Worm (Caenorhabditis elegans) whole organism, mixed stage, embryonic: ENCODE data around the gene F53F4.1.
A peak's percentile ranks its signal among the peaks of the same experiment; 100 is the strongest.

Experiments used
- M03D4.4 ChIP-seq: sonication (generic microtip); optimal IDR thresholded peaks from 2 replicates; lab custom pipeline; 2017; ENCODE audit warnings: mild to moderate bottlenecking, missing genetic modification characterization, missing compliant biosample characterization
- bed-3 ChIP-seq: fragments of 200-800 bp; sonication (Bioruptor generic); optimal IDR thresholded peaks from 3 replicates; lab custom pipeline; 2018; ENCODE audit warnings: mild to moderate bottlenecking, missing genetic modification characterization, moderate library complexity, missing compliant biosample characterization
- blmp-1 ChIP-seq: fragments of 150-350 bp; optimal IDR thresholded peaks from 2 replicates; lab custom pipeline; 2014; ENCODE audit warnings: missing biosample characterization, missing genetic modification characterization
- ceh-39 ChIP-seq: fragments of 150-350 bp; optimal IDR thresholded peaks from 2 replicates; lab custom pipeline; 2014; ENCODE audit warnings: missing biosample characterization, missing genetic modification characterization
- ceh-43 ChIP-seq: fragments of 200-800 bp; sonication (Bioruptor generic); optimal IDR thresholded peaks from 2 replicates; lab custom pipeline; 2018; ENCODE audit warnings: mild to moderate bottlenecking, missing genetic modification characterization, moderate library complexity, missing compliant biosample characterization
- ceh-83 ChIP-seq: fragments of 200-800 bp; sonication (Bioruptor generic); optimal IDR thresholded peaks from 2 replicates; lab custom pipeline; 2018; ENCODE audit warnings: mild to moderate bottlenecking, missing genetic modification characterization, missing compliant biosample characterization
- ces-1 ChIP-seq: fragments of 150-350 bp; optimal IDR thresholded peaks from 2 replicates; lab custom pipeline; 2014; ENCODE audit warnings: missing biosample characterization, missing genetic modification reagents, missing genetic modification characterization
- drap-1 ChIP-seq: fragments of 200-800 bp; sonication (Bioruptor generic); optimal IDR thresholded peaks from 3 replicates; lab custom pipeline; 2018; ENCODE audit warnings: mild to moderate bottlenecking, missing genetic modification characterization, missing compliant biosample characterization
- elt-1 ChIP-seq: sonication (generic microtip); optimal IDR thresholded peaks from 2 replicates; lab custom pipeline; 2017; ENCODE audit warnings: missing genetic modification characterization, mild to moderate bottlenecking, missing compliant biosample characterization, antibody characterized with exemption, moderate library complexity, borderline replicate concordance; ENCODE audit not compliant: insufficient read depth
- flh-1 ChIP-seq: fragments of 200-800 bp; sonication (Bioruptor generic); optimal IDR thresholded peaks from 2 replicates; lab custom pipeline; 2018; ENCODE audit warnings: mild to moderate bottlenecking, missing genetic modification characterization, moderate library complexity, missing compliant biosample characterization
- ham-2 ChIP-seq: fragments of 200-800 bp; sonication (Bioruptor generic); optimal IDR thresholded peaks from 2 replicates; lab custom pipeline; 2018; ENCODE audit warnings: mild to moderate bottlenecking, missing genetic modification characterization, missing compliant biosample characterization
- hlh-1 ChIP-seq: fragments of 150-350 bp; optimal IDR thresholded peaks from 2 replicates; lab custom pipeline; 2014; ENCODE audit warnings: missing biosample characterization, missing genetic modification reagents, missing genetic modification characterization
- lin-32 ChIP-seq: fragments of 200-800 bp; sonication (Bioruptor generic); optimal IDR thresholded peaks from 2 replicates; lab custom pipeline; 2018; ENCODE audit warnings: mild to moderate bottlenecking, missing genetic modification characterization, missing compliant biosample characterization
- lsy-2 ChIP-seq: fragments of 150-350 bp; optimal IDR thresholded peaks from 2 replicates; lab custom pipeline; 2014; ENCODE audit warnings: missing biosample characterization, missing genetic modification characterization
- mab-5 ChIP-seq: fragments of 150-350 bp; optimal IDR thresholded peaks from 2 replicates; lab custom pipeline; 2014; ENCODE audit warnings: missing biosample characterization, missing genetic modification characterization
- mep-1 ChIP-seq: fragments of 150-350 bp; optimal IDR thresholded peaks from 2 replicates; lab custom pipeline; 2017; ENCODE audit warnings: missing biosample characterization, missing genetic modification reagents, missing genetic modification characterization, inconsistent platforms
- nhr-12 ChIP-seq: fragments of 150-350 bp; optimal IDR thresholded peaks from 2 replicates; lab custom pipeline; 2014; ENCODE audit warnings: missing biosample characterization, missing genetic modification characterization
- nhr-2 ChIP-seq: fragments of 150-350 bp; optimal IDR thresholded peaks from 2 replicates; lab custom pipeline; 2014; ENCODE audit warnings: missing biosample characterization, missing genetic modification characterization
- nhr-237 ChIP-seq: fragments of 150-350 bp; optimal IDR thresholded peaks from 2 replicates; lab custom pipeline; 2014; ENCODE audit warnings: missing biosample characterization, missing genetic modification characterization
- nhr-28 ChIP-seq: fragments of 150-350 bp; optimal IDR thresholded peaks from 2 replicates; lab custom pipeline; 2014; ENCODE audit warnings: missing biosample characterization, missing genetic modification characterization
- nhr-76 ChIP-seq: sonication (generic microtip); optimal IDR thresholded peaks from 2 replicates; lab custom pipeline; 2017; ENCODE audit warnings: missing biosample characterization, missing genetic modification characterization
- pha-4 ChIP-seq: fragments of 150-350 bp; optimal IDR thresholded peaks from 2 replicates; lab custom pipeline; 2018; ENCODE audit warnings: missing biosample characterization, missing genetic modification reagents, missing genetic modification characterization
- sem-2 ChIP-seq: fragments of 200-800 bp; sonication (Bioruptor generic); optimal IDR thresholded peaks from 2 replicates; lab custom pipeline; 2018; ENCODE audit warnings: mild to moderate bottlenecking, missing genetic modification characterization, missing compliant biosample characterization
- sptf-1 ChIP-seq: sonication (generic microtip); optimal IDR thresholded peaks from 2 replicates; lab custom pipeline; 2017; ENCODE audit warnings: mild to moderate bottlenecking, missing genetic modification characterization, moderate library complexity, missing compliant biosample characterization
- tbx-8 ChIP-seq: fragments of 200-800 bp; sonication (Bioruptor generic); optimal IDR thresholded peaks from 2 replicates; lab custom pipeline; 2018; ENCODE audit warnings: mild to moderate bottlenecking, missing genetic modification characterization, moderate library complexity, missing compliant biosample characterization
- unc-39 ChIP-seq: fragments of 150-350 bp; optimal IDR thresholded peaks from 2 replicates; lab custom pipeline; 2014; ENCODE audit warnings: missing biosample characterization, missing genetic modification characterization
- unc-62 ChIP-seq: fragments of 150-350 bp; optimal IDR thresholded peaks from 2 replicates; lab custom pipeline; 2014; ENCODE audit warnings: missing biosample characterization, missing genetic modification reagents, missing genetic modification characterization
- zip-8 ChIP-seq: fragments of 150-350 bp; optimal IDR thresholded peaks from 2 replicates; lab custom pipeline; 2014; ENCODE audit warnings: missing biosample characterization, missing genetic modification characterization

The F53F4.1 gene

ce11 chrV:13565197-13565596 is 19.4 kb upstream of the F53F4.1 start:
- TF ChIP-seq mep-1 (tag; lab: Kevin White, UChicago) (peak; percentile 79), elt-1 (tag; lab: Kevin White, UChicago) (no peak), hlh-1 (tag; lab: Kevin White, UChicago) (peak; percentile 71), lin-32 (GFP tag; lab: Kevin White, UChicago) (no peak), unc-62 (peak; percentile 20), ceh-39 (tag; lab: Kevin White, UChicago) (peak; percentile 6), ces-1 (GFP tag; lab: Kevin White, UChicago) (peak; percentile 47), nhr-28 (tag; lab: Kevin White, UChicago) (no peak), nhr-237 (peak; percentile 57), pha-4 (tag; lab: Kevin White, UChicago) (peak; percentile 54), lsy-2 (tag; lab: Kevin White, UChicago) (peak; percentile 25)

- TF ChIP-seq mab-5 (tag; lab: Kevin White, UChicago) = no peak
- TF ChIP-seq nhr-237 = no peak
- no peak for TF ChIP-seq mep-1 (tag; lab: Kevin White, UChicago)
- TF ChIP-seq ceh-39 (tag; lab: Kevin White, UChicago) = no peak
- TF ChIP-seq sem-2 (GFP tag; lab: Kevin White, UChicago) = no peak
- TF ChIP-seq tbx-8 = no peak
- no peak for TF ChIP-seq zip-8 (tag; lab: Kevin White, UChicago)
- no peak for TF ChIP-seq nhr-12 (tag; lab: Kevin White, UChicago)
Measured at ce11 chrV:13565781-13566180, 18.8 kb upstream of the F53F4.1 start, which contains the start of gene slrp-1. Gene slrp-1, plus strand, starts transcription at chrV:13565863.

- TF ChIP-seq nhr-76 (tag; lab: Kevin White, UChicago) (no peak), lsy-2 (tag; lab: Kevin White, UChicago) (no peak), nhr-2 (tag; lab: Kevin White, UChicago) (no peak), ceh-43 (GFP tag; lab: Kevin White, UChicago) (no peak), unc-39 (no peak)
- TF ChIP-seq, all 35 proteins: peak for 0
Measured at ce11 chrV:13566967-13567366, 17.6 kb upstream of the F53F4.1 start.

- TF ChIP-seq lsy-2 (tag; lab: Kevin White, UChicago) (peak; percentile 49), nhr-2 (tag; lab: Kevin White, UChicago) (peak; percentile 19), M03D4.4 (tag; lab: Kevin White, UChicago) (no peak), drap-1 (GFP tag; lab: Kevin White, UChicago) (no peak), elt-1 (tag; lab: Kevin White, UChicago) (no peak), ceh-83 (GFP tag; lab: Kevin White, UChicago) (no peak), blmp-1 (no peak), mep-1 (tag; lab: Kevin White, UChicago) (peak; percentile 27), bed-3 (GFP tag; lab: Kevin White, UChicago) (no peak)
Measured at ce11 chrV:13568533-13568932, 16.1 kb upstream of the F53F4.1 start, which contains the start of the genes nuaf-1 and bir-2. Gene nuaf-1, minus strand, starts transcription at chrV:13568630. Gene bir-2, plus strand, starts transcription at chrV:13568850.

- TF ChIP-seq ham-2 (GFP tag; lab: Kevin White, UChicago) (no peak), M03D4.4 (tag; lab: Kevin White, UChicago) (no peak)
Measured at ce11 chrV:13571714-13572258, 12.8 kb upstream of the F53F4.1 start, which contains the start of gene C50B8.4. Gene C50B8.4, plus strand, starts transcription at chrV:13572012.

- peak; percentile 94 for TF ChIP-seq pha-4 (tag; lab: Kevin White, UChicago)
- no peak for TF ChIP-seq elt-1 (tag; lab: Kevin White, UChicago)
Measured at ce11 chrV:13575866-13576265, 8.7 kb upstream of the F53F4.1 start.

ce11 chrV:13576828-13577227 is 7.8 kb upstream of the F53F4.1 start:
- TF ChIP-seq ham-2 (GFP tag; lab: Kevin White, UChicago) = no peak
- TF ChIP-seq nhr-12 (tag; lab: Kevin White, UChicago) = no peak
- no peak for TF ChIP-seq ces-1 (GFP tag; lab: Kevin White, UChicago)
- no peak for TF ChIP-seq pha-4 (tag; lab: Kevin White, UChicago)
- TF ChIP-seq nhr-28 (tag; lab: Kevin White, UChicago) = no peak
- no peak for TF ChIP-seq flh-1
- no peak for TF ChIP-seq nhr-2 (tag; lab: Kevin White, UChicago)
- no peak for TF ChIP-seq sptf-1 (tag; lab: Kevin White, UChicago)
- no peak for TF ChIP-seq M03D4.4 (tag; lab: Kevin White, UChicago)
